Worm (Caenorhabditis elegans): ENCODE data around the gene str-101.
"Not testable (repeated sequence)": the region's sequence is repeated elsewhere in the genome, so short reads cannot be mapped to it uniquely, and the experiment has no call there.

Gene str-101

DNA sequence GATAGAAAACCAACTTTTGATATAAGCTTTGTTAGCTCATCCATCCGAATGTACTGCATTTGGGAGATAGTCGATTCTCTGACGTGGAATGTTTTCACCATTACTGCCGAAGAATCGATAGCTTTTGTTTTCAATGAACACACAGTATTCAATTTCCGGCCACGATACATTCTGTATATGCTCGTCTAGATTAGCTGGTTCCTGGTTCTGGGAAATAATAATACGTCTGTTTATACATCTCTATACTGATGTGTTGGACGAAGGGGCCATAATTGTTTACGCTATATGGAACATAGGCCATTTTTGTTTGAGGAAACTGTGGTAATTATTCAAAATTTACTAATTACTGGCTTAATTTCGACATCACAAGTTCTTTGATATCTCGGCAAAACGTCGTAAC is 38.3 kb upstream of the str-101 start, which contains the start of gene str-6:
Gene str-6 (minus strand): TSS at position 101 of the 400 bp plus-strand sequence.
- TF ChIP-seq unc-130 (GFP tag; optimal IDR thresholded peaks at IDR 0.05), result no peak
- TF ChIP-seq efl-1 (GFP tag; optimal IDR thresholded peaks at IDR 0.05), result no peak
- no peak for TF ChIP-seq zfh-2 (GFP tag; conservative IDR thresholded peaks at IDR 0.05)
- no peak for TF ChIP-seq B0336.3 (GFP tag; IDR thresholded peaks at IDR 0.05)
- TF ChIP-seq bed-2 (GFP tag; IDR thresholded peaks at IDR 0.05), result no peak
- TF ChIP-seq akir-1 (GFP tag; optimal IDR thresholded peaks at IDR 0.05), result no peak
- TF ChIP-seq lir-1 (GFP tag; conservative IDR thresholded peaks at IDR 0.05), result no peak
- no peak for TF ChIP-seq egl-44 (GFP tag; IDR thresholded peaks at IDR 0.05)
- TF ChIP-seq attf-3 (GFP tag; conservative IDR thresholded peaks at IDR 0.05), result no peak
- no peak for TF ChIP-seq sdz-38 (tag; optimal IDR thresholded peaks at IDR 0.05)
- TF ChIP-seq D2030.7 (GFP tag; IDR thresholded peaks at IDR 0.05), result no peak
- no peak for TF ChIP-seq Y67H2A.10 (GFP tag; conservative IDR thresholded peaks at IDR 0.05)
- no peak for TF ChIP-seq T26A5.8 (tag; optimal IDR thresholded peaks at IDR 0.05)
- no peak for TF ChIP-seq ztf-22 (GFP tag; optimal IDR thresholded peaks at IDR 0.05)

DNA sequence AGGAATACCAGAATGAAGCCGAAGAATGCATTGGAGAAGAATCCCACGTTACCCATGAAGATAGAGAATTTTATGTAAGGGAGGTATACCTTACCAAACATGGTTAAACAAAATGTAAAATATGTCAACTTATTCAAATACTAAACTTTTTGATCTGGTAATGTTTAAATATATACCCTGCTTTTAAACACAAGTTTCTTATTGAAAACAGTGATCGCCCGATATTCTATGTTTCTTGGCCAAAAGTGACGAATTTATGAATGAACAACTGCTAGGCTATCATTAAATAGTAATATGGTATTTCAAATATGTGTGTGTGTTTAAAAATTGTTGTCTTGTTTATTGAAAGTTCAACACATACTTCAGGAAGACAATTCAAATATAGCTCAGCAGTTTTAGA is 36.5 kb upstream of the str-101 start, which contains the start of gene T23D5.8:
Gene T23D5.8 (minus strand): TSS at position 101 of the 400 bp plus-strand sequence.
- TF ChIP-seq mxl-1 (tag; optimal IDR thresholded peaks at IDR 0.05); Y79H2A.3 (GFP tag; conservative IDR thresholded peaks at IDR 0.05); mcd-1 (GFP tag; IDR thresholded peaks at IDR 0.05): not testable (repeated sequence)

DNA sequence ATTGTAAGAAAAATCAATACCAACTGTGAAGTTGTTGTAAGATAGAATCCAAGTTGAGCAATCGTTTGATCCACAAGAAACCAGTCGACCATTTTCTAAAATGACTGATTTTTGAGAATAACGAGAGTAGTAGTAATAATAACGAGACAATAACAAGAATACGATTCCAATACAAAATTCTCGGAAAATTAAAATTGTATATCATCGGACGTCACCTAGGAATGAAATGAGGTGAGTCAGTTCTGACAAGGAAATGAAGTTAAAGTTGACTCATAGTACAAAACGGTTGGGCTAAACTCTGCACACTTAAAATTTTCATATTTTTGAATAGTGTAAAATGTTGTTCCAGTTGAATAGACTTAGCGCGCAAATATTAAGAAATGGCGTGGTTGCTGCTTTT is 32.6 kb upstream of the str-101 start, which contains the start of gene str-19:
Gene str-19 (minus strand): TSS at position 101 of the 400 bp plus-strand sequence.
- TF ChIP-seq nfyb-1, ztf-25, madf-6 (GFP tag; IDR thresholded peaks at IDR 0.05): not testable (repeated sequence)

DNA sequence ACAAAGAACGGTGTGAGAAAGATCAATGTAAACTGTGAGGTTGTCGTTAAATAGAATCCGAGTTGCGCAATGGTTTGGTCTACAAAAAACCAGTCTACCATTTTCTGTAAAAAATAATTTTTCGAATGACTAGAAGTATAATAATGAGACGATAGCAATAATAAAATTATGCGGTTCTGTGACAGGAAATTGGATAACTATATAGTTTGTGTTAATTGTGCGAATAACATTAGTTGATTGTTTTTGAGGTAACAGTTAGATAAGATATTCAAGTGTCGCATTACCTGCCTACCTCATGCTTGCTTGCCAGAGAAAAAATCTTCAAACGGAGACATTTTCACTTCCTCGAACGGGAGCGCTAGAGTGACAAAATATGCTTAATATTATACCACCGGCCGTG is 30.1 kb upstream of the str-101 start, which contains the start of gene str-18:
Gene str-18 (minus strand): TSS at position 101 of the 400 bp plus-strand sequence.
- TF ChIP-seq madf-6 (GFP tag; IDR thresholded peaks at IDR 0.05) (no peak), madf-8 (GFP tag; conservative IDR thresholded peaks at IDR 0.05) (no peak), F23B12.7 (tag; optimal IDR thresholded peaks at IDR 0.05; ENCODE audit: insufficient read depth) (no peak), Y67H2A.10 (GFP tag; conservative IDR thresholded peaks at IDR 0.05) (no peak), rec-8 (tag; optimal IDR thresholded peaks at IDR 0.05) (no peak), ztf-28 (GFP tag; IDR thresholded peaks at IDR 0.05) (no peak), ceh-79 (tag; optimal IDR thresholded peaks at IDR 0.05) (no peak), F55B11.4 (tag; optimal IDR thresholded peaks at IDR 0.05; ENCODE audit: borderline replicate concordance, insufficient read depth) (no peak), egl-18 (GFP tag; IDR thresholded peaks at IDR 0.05) (no peak), madf-10 (tag; optimal IDR thresholded peaks at IDR 0.05) (no peak), unc-130 (GFP tag; optimal IDR thresholded peaks at IDR 0.05) (no peak), rcor-1 (GFP tag; IDR thresholded peaks at IDR 0.05) (no peak), pbrm-1 (GFP tag; IDR thresholded peaks at IDR 0.05) (no peak), D2030.7 (GFP tag; IDR thresholded peaks at IDR 0.05) (no peak), B0261.1 (tag; optimal IDR thresholded peaks at IDR 0.05) (no peak), tbp1 (GFP tag; optimal IDR thresholded peaks at IDR 0.05) (no peak), tbx-9 (tag; optimal IDR thresholded peaks at IDR 0.05; ENCODE audit: borderline replicate concordance) (no peak), F57C9.4 (tag; optimal IDR thresholded peaks at IDR 0.05) (no peak), ceh-91 (GFP tag; IDR thresholded peaks at IDR 0.05) (no peak)
